Fruit fly (Drosophila melanogaster) whole organism, larva: Measurements from ENCODE around the gene MFS10.
A peak's percentile ranks its signal among the peaks of the same experiment; 100 is the strongest.

ENCODE experiments used
- noc ChIP-seq: fragments of 200-800 bp; sonication (Bioruptor generic); optimal IDR thresholded peaks from 3 replicates; lab custom pipeline; 2019; ENCODE audit warnings: missing biosample characterization, mild to moderate bottlenecking, missing genetic modification characterization, moderate library complexity

Gene MFS10

DNA sequence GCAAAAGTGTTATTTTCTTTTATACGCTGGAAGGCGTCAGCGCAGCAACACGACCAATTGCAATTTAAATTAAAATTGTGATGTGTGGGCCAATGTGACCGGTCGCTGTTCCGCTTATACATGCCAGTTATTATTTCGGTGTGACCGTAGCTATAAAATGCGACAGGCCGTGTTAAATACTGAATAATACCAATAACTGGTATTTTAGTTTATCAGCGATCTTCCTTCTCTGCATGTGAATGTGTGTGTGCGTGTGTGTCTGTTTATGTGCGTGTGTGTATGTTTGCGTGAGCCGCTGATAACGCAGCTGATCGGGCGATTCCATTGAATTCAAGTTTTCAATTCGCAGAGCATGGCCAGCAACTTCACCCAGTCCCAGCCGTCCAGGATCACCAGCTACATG lies at the start of gene MFS10, which contains the start of the genes CG32638 and CG15717:
Gene MFS10, plus strand, starts transcription at position 269 of the 403 bp plus-strand sequence.
Gene CG32638, minus strand, starts transcription at position 45 of the 403 bp plus-strand sequence.
Gene CG15717, plus strand, starts transcription at position 203 of the 403 bp plus-strand sequence.
- no peak for TF ChIP-seq noc (tag; lab: Kevin White, UChicago)

DNA sequence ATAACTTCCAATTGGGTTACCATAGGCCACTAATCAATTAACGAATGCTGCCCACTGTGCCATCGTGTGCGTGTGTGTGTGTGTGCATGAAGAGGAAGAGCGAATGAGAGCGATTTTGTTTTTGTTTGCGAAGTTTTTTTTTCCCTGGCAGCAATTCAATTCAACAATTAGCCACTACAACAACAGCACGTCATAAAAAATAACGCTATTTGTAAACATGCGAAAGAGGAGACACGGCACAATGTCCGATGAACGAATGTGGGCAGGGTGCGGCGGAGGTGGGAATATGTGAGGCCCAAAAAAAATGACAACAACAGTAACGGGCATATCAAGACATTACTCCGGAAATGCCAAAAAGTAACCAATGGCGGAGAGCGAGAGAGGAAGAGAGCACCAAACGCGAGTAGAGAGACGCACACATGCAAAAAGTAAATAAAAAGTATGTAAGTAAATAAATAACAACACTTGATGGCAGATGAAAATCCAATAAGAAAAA lies 41.4 kb upstream of the MFS10 start:
- TF ChIP-seq noc (tag; lab: Kevin White, UChicago), result peak; percentile 64

DNA sequence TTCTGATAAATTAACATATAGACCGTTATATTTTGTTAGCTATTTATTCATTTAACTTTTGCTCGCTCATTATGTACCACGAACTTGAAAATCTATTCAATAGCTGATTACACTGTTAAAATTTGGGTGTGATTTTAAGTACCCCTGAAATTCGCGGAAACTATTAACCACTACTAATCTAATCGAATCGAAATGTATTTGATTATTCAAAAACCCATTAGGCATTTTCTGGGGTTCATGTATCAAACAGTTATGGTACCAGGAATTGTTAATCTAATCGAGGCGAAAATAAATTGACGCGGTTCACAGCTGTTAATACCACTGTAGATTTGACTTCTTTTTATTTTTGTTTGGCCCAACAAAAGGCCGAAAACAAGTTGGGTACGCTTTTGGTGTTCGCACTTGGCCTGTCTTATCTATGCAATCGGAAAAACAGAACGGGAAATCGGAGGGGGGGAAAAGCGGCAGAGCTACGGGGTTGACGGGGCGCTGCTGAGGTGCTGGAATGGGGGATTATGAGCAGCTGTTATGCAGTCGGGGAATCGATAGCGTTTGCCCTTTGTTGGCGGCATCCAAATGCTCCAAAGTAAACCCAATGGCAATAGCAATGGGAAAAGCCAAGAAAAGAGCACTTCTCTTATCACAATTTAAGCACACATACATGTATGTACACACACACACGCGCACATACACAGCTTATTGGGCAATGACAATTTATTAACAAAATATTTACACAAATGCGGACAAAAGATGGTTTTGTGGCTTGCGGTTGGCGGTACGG lies 40.6 kb upstream of the MFS10 start:
- no peak for TF ChIP-seq noc (tag; lab: Kevin White, UChicago)

DNA sequence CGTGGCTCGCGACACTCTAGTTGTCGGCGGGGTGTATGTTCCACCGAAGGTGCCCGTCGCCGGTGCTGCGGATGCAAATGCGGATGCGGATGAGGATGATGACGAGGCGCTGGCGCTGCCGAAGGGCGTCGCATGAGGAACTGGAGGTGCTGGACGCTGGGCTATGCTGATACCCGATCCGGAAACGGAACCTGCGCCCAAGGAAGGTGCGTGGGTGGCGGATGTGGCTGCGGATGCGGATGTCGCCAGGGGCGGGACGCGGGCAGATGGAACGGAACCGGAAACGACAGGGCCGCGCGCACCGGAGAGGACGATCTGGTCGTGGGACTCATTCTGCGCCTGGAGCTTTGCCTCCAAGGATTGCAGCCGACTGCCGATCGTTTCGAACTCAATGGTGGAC lies 39.4 kb upstream of the MFS10 start:
- no peak for TF ChIP-seq noc (tag; lab: Kevin White, UChicago)

DNA sequence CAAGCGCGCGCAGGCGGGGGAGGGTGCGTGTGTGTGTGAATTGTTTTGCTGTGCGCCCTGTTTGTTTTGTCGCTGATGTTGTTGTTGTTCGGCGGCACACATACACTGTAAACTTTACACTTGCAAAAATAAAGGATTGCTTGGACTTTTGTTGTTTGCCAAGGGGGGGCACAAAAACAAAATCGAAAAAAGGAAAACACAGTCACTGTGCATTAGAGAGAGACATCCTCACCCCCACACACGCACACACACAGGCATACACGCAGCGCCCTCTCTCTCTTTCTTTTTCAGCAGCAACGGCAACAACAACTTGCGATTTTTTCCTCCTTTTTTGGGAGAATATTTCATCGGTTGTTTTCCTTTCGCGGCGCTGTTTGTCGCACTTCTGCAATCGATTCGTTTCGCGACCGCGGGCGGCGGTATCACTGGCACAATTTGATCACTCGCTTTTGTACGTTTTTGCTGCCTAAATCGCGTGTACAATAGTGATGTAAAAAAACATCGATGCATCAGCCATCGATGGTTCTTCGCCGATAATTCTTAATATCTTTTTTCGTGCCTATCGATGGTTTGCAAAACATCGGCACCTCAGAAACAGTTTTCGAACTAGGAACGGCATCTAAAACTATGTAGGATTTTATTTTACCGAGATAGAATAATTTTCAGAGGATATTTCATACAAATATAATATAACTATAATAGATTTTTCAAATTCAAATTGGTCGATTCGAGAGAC lies 38.7 kb upstream of the MFS10 start, which contains the start of gene hep:
Gene hep, minus strand, starts transcription at position 515 of the 736 bp plus-strand sequence.
- peak; percentile 29 for TF ChIP-seq noc (tag; lab: Kevin White, UChicago)

DNA sequence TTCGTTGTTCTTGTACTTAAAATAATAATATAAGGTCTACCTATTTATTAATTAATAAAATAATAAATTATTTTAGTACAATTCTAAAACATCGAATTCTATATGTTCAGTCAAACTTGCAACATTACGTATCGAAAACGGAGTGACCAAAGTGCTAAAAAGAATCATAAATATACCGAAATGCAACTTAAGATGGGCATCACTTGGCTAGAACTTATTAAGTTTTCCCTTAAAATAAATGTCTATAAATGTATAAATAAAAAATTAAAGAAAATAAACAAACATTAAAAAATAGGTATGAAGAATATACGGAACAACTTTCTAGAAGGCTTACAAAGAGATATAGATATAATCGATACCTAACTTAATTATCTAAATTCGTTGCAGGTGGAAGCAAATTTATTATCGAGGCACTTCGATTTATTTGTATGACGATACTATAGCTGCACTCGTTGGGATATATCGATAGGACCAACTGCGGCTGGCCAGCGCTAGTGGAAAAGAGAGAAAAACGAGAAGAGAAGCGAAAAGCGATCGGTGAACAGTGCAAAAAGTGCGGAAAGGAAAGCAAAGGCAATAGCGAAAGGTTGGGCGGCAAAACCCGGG lies 38.1 kb upstream of the MFS10 start, which contains the start of gene lic:
Gene lic, plus strand, starts transcription at position 490 of the 606 bp plus-strand sequence.
- no peak for TF ChIP-seq noc (tag; lab: Kevin White, UChicago)

DNA sequence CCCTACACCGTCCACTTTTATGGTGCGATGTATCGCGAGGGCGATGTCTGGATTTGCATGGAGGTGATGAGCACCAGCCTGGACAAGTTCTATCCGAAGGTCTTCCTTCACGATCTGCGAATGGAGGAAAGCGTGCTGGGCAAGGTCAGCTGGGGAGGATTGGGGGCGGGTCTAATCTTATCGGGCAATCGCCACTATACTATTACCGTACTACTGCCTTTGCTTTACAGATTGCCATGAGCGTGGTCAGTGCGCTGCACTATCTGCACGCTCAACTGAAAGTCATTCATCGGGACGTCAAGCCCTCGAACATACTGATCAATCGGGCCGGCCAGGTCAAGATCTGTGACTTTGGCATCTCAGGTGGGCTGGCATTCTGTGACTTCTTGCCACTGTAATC lies 37.0 kb upstream of the MFS10 start:
- no peak for TF ChIP-seq noc (tag; lab: Kevin White, UChicago)

DNA sequence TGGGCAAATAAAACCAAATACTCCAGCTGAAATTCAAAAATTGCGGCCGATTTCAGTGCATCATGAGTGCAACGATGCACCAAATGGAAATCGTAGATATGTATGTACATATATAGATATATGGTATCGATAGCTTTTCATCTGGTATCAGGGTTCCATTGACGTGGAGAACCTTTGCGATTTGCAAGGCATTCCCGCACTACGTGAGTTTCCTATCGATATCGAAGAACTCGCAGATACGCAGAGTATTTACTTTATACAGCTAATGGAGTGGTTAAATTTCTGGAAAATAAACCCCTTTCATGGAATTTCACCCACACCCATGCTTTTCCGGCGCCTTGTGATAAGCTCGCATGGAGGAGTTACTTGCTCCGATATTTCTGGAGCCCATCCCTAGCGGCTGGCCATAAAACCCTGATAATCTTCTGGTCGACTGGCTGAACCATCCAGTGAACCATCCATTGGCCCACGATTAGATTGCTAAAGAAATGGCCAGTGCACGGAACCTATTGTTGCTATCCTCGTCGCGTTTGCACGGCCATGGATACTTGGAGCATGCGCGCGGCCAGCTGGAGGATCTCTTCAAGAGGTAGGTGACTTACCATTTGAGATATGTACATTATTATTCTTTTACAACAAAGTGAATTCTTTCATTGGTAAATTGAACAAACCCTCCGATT lies 34.6 kb upstream of the MFS10 start, which contains the start of gene CG2200:
Gene CG2200, plus strand, starts transcription at position 215 of the 680 bp plus-strand sequence.
- TF ChIP-seq noc (tag; lab: Kevin White, UChicago), result peak; percentile 46

DNA sequence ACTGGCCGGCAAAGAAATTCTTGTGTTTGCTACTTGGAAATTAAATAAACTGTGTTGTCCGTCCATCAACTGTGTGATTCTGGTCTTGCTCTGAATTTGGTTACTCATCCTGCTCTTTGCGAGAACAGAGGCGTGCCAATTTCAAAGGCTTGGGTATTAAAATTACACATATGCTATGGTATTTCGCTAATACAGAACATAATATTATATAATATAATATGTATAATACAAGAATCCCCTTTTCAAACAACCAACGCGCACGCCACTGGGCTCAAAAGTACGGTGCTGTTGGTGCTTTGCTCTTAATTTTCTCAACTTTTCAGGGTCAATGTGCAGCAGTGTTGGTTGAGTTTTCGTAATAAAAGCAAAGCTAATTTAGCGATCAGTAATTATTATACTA lies 28.9 kb upstream of the MFS10 start:
- peak; percentile 88 for TF ChIP-seq noc (tag; lab: Kevin White, UChicago)

DNA sequence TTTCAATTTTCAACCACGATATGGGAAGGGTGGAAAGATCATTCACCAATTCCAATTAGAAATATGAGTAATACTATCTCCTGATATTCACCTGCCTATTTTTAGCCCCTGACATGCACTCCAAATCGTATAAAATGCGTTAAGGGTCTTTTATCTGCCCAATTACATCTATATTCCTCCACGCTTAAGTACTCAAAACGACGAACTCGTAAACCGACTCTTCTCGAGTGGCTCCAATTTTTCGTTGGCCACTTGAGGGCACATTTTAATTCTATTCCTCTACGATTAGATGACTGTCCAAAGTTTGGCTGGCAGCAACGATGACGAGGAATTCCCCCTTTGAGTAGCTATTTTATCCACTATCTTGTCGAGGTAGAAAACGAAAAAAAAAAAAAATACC lies 27.0 kb upstream of the MFS10 start:
- TF ChIP-seq noc (tag; lab: Kevin White, UChicago), result no peak

DNA sequence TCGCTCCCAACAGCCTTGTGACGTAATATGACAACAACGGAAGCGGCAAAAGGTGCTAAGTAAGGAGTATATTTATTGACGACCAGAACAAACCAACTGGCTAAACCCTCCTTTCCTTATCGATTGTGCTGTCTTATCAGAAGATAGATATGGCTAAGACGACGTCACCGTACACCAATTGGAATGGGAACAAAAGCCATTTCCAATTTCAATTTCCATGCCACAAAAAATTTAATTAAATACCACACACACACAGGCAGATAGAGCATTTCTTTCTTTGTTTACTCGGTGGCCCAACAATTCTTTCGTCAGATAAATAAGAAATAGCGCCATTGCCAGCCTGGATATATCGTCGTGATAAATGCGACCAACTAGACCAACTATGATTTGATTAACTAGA lies 24.2 kb upstream of the MFS10 start:
- no peak for TF ChIP-seq noc (tag; lab: Kevin White, UChicago)

DNA sequence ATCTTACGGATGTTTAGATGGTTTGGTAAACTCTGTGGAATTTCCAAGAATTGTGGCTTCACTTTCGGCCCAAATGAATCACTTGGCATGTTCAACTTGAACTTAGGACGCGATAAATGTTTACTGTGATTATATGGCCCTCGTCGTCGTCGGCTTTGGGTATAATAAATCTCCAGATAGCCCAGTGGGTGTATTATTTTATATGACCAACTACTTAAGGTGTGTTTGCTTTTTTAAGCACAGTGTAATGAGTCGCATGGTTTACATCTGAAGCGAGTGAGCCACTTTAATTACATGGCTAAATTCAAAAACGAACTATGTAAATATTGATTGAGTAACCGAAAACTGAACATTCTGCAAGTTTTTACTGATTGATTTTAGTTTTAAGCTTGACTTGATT lies 23.6 kb upstream of the MFS10 start:
- no peak for TF ChIP-seq noc (tag; lab: Kevin White, UChicago)

DNA sequence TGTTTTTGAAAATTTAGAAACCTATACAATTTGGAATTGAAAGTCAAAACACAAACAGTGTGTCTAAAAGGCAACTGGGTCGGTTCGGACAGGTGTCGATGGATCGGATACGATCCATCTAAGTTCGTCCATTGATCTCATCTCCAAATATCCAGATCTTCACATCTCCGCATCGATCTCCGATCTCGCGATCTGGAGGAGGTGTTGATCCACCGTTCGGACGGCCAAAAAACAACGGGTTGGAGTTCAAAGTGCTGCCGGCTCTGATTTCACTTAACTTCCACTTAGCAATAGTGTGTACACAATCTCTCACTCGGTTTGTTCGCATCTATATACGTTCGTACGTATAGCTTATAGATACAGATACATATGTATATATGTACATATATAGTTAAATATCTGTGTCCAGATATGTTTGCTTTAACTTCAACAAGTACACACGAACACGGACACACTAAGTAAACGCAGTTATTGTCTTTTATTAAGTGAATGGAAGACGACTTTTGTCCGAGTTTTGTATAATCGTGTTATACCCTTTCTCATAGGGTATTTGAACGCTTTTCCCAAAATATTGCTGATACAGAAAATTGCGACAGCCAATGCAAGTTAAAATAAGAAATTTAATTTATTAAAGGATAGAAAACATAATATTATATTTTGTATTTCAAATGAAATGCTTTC lies 20.5 kb upstream of the MFS10 start, which contains the start of gene Fer3HCH:
Gene Fer3HCH, minus strand, starts transcription at position 51 of the 681 bp plus-strand sequence.
- no peak for TF ChIP-seq noc (tag; lab: Kevin White, UChicago)

DNA sequence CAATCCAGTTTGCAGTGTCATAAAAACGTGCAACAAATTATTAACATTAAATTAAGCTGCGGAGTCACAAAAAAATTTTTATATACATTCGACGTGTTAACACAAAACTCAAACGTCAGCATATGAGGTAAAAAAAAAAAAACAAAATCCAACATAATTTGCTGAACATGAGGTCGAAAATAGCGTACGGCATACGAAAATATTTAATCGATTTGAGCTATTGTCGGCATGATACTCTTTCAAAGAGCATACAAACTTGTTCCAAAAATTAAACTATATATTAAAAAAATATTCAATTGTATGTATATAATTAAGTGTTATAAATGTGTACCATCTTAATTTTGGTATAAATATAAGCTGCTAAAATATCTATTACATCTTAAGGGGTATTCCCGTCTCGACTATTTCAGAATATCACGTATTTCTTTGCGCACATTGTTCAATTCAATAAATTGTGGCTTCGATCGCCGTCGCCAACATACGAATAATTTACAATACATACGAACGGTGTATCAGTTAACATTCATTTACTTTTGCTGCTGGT lies 19.2 kb upstream of the MFS10 start:
- peak; percentile 61 for TF ChIP-seq noc (tag; lab: Kevin White, UChicago)
